Worm (Caenorhabditis elegans): ENCODE measurements around the gene nbet-1.

The nbet-1 gene

ce11 chrIV:5186480-5187205, 22.7 kb upstream of the nbet-1 start, which contains the start of the genes W03F8.6 and mtrf-1L:
Gene W03F8.6, minus strand, starts transcription at chrIV:5186580.
Gene mtrf-1L, plus strand, starts transcription at chrIV:5187155.
- TF ChIP-seq nhr-76 (tag; optimal IDR thresholded peaks at IDR 0.05): no peak
- TF ChIP-seq nhr-237 (tag; optimal IDR thresholded peaks at IDR 0.05): no peak
- TF ChIP-seq sem-2 (GFP tag; optimal IDR thresholded peaks at IDR 0.05): no peak

ce11 chrIV:5188051-5188450, 21.2 kb upstream of the nbet-1 start:
- no peak for TF ChIP-seq mep-1 (tag; optimal IDR thresholded peaks at IDR 0.05)
- no peak for TF ChIP-seq sptf-1 (tag; optimal IDR thresholded peaks at IDR 0.05)
- no peak for TF ChIP-seq sem-2 (GFP tag; optimal IDR thresholded peaks at IDR 0.05)
- no peak for TF ChIP-seq snpc-4 (tag; optimal IDR thresholded peaks at IDR 0.05)
- no peak for TF ChIP-seq ham-2 (GFP tag; optimal IDR thresholded peaks at IDR 0.05)
- TF ChIP-seq unc-39 (tag; optimal IDR thresholded peaks at IDR 0.05): no peak
- TF ChIP-seq nhr-237 (tag; optimal IDR thresholded peaks at IDR 0.05): no peak
- no peak for TF ChIP-seq ceh-83 (GFP tag; optimal IDR thresholded peaks at IDR 0.05)
- no peak for TF ChIP-seq zip-8 (tag; optimal IDR thresholded peaks at IDR 0.05)
- no peak for TF ChIP-seq elt-3 (tag; optimal IDR thresholded peaks at IDR 0.05)
- no peak for TF ChIP-seq elt-1 (tag; optimal IDR thresholded peaks at IDR 0.05; ENCODE audit: borderline replicate concordance, insufficient read depth)
- no peak for TF ChIP-seq lsy-2 (tag; optimal IDR thresholded peaks at IDR 0.05)
- TF ChIP-seq flh-1 (GFP tag; optimal IDR thresholded peaks at IDR 0.05): no peak
- no peak for TF ChIP-seq lin-13 (tag; optimal IDR thresholded peaks at IDR 0.05)
- TF ChIP-seq mab-5 (tag; optimal IDR thresholded peaks at IDR 0.05): no peak
- TF ChIP-seq ceh-39 (tag; optimal IDR thresholded peaks at IDR 0.05): no peak
- TF ChIP-seq ces-1 (GFP tag; optimal IDR thresholded peaks at IDR 0.05): no peak
- no peak for TF ChIP-seq unc-62 (GFP tag; optimal IDR thresholded peaks at IDR 0.05)

ce11 chrIV:5195531-5195930, 13.8 kb upstream of the nbet-1 start, which contains the start of gene gpa-18:
Gene gpa-18, minus strand, starts transcription at chrIV:5195631.
- TF ChIP-seq lin-13 (tag; optimal IDR thresholded peaks at IDR 0.05) (no peak), mep-1 (tag; optimal IDR thresholded peaks at IDR 0.05) (no peak), blmp-1 (tag; optimal IDR thresholded peaks at IDR 0.05) (no peak), nhr-237 (tag; optimal IDR thresholded peaks at IDR 0.05) (no peak), zip-8 (tag; optimal IDR thresholded peaks at IDR 0.05) (no peak), drap-1 (GFP tag; optimal IDR thresholded peaks at IDR 0.05) (no peak), sptf-1 (tag; optimal IDR thresholded peaks at IDR 0.05) (no peak), mls-2 (tag; optimal IDR thresholded peaks at IDR 0.05) (no peak), pha-4 (tag; optimal IDR thresholded peaks at IDR 0.05) (no peak), ces-1 (GFP tag; optimal IDR thresholded peaks at IDR 0.05) (no peak), nhr-2 (tag; optimal IDR thresholded peaks at IDR 0.05) (no peak), unc-120 (tag; optimal IDR thresholded peaks at IDR 0.05; ENCODE audit: poor library complexity, severe bottlenecking) (no peak), sem-2 (GFP tag; optimal IDR thresholded peaks at IDR 0.05) (no peak), ceh-43 (GFP tag; optimal IDR thresholded peaks at IDR 0.05) (no peak), nhr-76 (tag; optimal IDR thresholded peaks at IDR 0.05) (no peak), ham-2 (GFP tag; optimal IDR thresholded peaks at IDR 0.05) (no peak)

- TF ChIP-seq drap-1 (GFP tag; optimal IDR thresholded peaks at IDR 0.05) (no peak), elt-3 (tag; optimal IDR thresholded peaks at IDR 0.05) (no peak), ham-2 (GFP tag; optimal IDR thresholded peaks at IDR 0.05) (no peak), ceh-39 (tag; optimal IDR thresholded peaks at IDR 0.05) (no peak), ceh-43 (GFP tag; optimal IDR thresholded peaks at IDR 0.05) (no peak), sem-2 (GFP tag; optimal IDR thresholded peaks at IDR 0.05) (no peak), lsy-2 (tag; optimal IDR thresholded peaks at IDR 0.05) (no peak), ceh-83 (GFP tag; optimal IDR thresholded peaks at IDR 0.05) (no peak), nhr-2 (tag; optimal IDR thresholded peaks at IDR 0.05) (no peak), snpc-4 (tag; optimal IDR thresholded peaks at IDR 0.05) (no peak)
Measured at ce11 chrIV:5200813-5201212, 8.5 kb upstream of the nbet-1 start.

- no peak for TF ChIP-seq nhr-237 (tag; optimal IDR thresholded peaks at IDR 0.05)
- no peak for TF ChIP-seq mls-2 (tag; optimal IDR thresholded peaks at IDR 0.05)
- no peak for TF ChIP-seq elt-1 (tag; optimal IDR thresholded peaks at IDR 0.05; ENCODE audit: borderline replicate concordance, insufficient read depth)
- no peak for TF ChIP-seq unc-62 (GFP tag; optimal IDR thresholded peaks at IDR 0.05)
- no peak for TF ChIP-seq nhr-28 (tag; optimal IDR thresholded peaks at IDR 0.05)
- no peak for TF ChIP-seq nhr-2 (tag; optimal IDR thresholded peaks at IDR 0.05)
- TF ChIP-seq unc-39 (tag; optimal IDR thresholded peaks at IDR 0.05): no peak
- no peak for TF ChIP-seq drap-1 (GFP tag; optimal IDR thresholded peaks at IDR 0.05)
- TF ChIP-seq ceh-39 (tag; optimal IDR thresholded peaks at IDR 0.05): no peak
- TF ChIP-seq ztf-11 (tag; optimal IDR thresholded peaks at IDR 0.05): no peak
- no peak for TF ChIP-seq nhr-76 (tag; optimal IDR thresholded peaks at IDR 0.05)
- TF ChIP-seq snpc-4 (tag; optimal IDR thresholded peaks at IDR 0.05): no peak
- no peak for TF ChIP-seq bed-3 (GFP tag; optimal IDR thresholded peaks at IDR 0.05)
- TF ChIP-seq hlh-1 (tag; optimal IDR thresholded peaks at IDR 0.05): no peak
- no peak for TF ChIP-seq lin-32 (GFP tag; optimal IDR thresholded peaks at IDR 0.05)
Measured at ce11 chrIV:5202575-5202974, 6.7 kb upstream of the nbet-1 start.
